Fruit fly (Drosophila melanogaster): ENCODE data around the gene mRpL39.

mRpL39 gene

DNA sequence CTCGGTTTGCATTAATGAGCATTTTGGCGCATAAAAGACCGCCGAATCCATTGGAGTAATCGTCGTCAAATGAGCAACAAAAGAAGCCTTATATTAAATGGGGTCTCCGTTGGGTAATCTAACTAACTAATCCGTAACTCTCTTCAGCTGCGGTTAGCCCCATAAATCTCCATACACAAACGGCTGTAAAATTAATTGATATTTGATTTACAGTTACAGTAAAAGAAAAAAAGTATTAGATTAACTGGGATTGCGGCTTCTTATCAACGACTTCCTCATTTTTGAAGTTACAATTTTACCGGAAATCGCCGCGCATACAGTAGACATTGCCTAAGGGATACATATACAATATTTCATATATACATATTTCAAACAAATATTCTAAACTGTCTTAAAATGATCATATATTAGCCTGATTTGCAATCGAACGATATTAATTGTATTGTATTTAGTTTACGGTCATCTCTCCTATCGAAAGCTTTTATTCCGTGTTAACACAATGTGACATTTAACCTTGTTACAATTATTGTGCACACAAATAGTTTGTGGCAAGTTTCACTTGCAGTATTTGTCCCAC is 13.0 kb downstream of the mRpL39 start:
- no peak for TF ChIP-seq CG17801 (GFP tag; optimal IDR thresholded peaks at IDR 0.05; ENCODE audit: partially characterized antibody)

DNA sequence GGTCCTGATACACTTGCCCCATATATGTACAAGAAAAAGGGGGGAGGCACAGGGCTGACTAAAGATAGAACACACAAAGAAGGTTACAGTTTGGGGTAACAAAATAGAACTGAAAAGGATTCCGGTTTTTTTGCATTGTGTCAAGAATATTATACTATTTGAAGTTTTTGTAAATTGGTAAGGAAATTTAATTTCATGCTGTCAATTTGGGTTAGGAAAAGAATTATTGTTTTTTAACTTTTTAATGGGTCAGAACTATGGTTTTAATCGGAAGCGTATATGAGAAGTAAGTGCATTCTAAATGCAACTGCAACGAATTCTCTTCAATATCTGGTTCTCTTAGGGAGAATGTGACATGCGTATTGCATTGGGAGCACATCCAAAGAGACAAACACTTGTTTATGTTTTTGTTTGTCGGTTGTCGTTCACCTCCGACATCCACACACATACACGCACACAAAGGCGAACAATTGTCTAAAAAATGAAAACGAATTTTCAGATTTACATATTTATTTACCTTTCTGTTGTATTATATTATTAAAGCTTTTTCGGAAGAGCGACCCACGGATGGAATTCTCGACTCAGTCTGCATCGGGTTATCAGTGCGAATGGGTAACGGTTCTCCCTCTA is 14.8 kb downstream of the mRpL39 start, which contains the start of gene mnd:
Gene mnd (plus strand): TSS at position 580 of the 630 bp plus-strand sequence.
- no peak for TF ChIP-seq CG17801 (GFP tag; optimal IDR thresholded peaks at IDR 0.05; ENCODE audit: partially characterized antibody)

DNA sequence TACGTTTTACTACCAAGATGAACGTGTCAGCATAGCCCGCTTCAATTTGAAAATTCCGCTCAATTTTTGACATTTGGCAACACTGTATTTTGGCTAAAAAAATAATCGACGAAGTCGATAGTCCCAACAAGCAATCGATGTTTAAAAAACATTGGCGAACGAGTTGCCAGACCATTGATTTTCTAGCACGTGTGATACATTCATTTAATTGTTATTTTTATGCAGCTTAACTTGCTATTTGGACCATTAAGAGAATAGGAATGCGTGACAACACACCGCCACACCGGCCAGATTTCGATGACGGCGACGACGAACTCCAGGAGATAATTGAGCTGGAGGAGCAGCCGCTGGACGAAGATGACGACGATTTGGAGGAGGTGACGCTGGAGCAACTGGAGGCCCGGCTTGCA is 16.8 kb downstream of the mRpL39 start, which contains the start of gene CG5114:
Gene CG5114 (plus strand): TSS at position 161 of the 410 bp plus-strand sequence.
- TF ChIP-seq CG17801 (GFP tag; optimal IDR thresholded peaks at IDR 0.05; ENCODE audit: partially characterized antibody), result peak; percentile 29

DNA sequence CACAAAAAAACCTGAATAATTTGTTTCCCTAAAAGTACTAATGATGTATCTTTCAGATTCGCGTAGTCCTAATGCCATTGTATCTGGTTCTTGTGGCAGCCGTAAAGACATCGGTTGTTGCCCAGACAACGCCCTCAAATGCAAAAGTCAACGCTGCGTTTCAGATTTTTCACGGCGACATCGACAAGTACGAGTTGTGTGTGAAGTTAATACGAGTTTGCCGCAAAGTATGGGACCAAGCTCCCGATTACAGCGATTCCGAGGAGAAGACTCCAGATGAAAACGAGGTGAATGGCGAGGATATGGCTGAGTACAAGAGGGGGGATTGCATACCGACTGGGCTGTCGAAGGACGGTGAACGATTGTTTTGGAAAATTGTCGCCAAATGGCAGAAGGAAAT is 19.4 kb downstream of the mRpL39 start:
- no peak for TF ChIP-seq CG17801 (GFP tag; optimal IDR thresholded peaks at IDR 0.05; ENCODE audit: partially characterized antibody)

DNA sequence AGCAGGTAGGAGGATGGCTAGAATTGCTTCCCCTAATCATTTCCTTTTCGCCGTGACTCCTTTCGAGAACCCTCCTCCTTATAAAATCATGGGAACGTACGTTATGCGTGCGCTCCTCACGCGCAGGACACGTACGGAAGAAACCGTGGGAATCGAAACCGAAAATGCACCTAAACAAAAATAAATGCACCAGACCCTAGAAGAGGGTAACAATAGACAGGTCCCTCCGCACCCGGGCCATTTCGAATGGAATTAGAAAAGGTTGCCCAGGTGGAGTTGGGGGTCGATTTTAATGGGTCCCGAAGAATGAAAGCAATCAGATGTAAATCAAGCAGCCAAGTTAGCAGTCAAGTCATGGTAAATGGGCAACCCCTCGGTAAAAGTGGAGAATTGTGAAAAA is 20.1 kb downstream of the mRpL39 start, which contains the start of gene CG3349:
Gene CG3349 (plus strand): TSS at position 289 of the 400 bp plus-strand sequence.
- TF ChIP-seq CG17801 (GFP tag; optimal IDR thresholded peaks at IDR 0.05; ENCODE audit: partially characterized antibody), result no peak

DNA sequence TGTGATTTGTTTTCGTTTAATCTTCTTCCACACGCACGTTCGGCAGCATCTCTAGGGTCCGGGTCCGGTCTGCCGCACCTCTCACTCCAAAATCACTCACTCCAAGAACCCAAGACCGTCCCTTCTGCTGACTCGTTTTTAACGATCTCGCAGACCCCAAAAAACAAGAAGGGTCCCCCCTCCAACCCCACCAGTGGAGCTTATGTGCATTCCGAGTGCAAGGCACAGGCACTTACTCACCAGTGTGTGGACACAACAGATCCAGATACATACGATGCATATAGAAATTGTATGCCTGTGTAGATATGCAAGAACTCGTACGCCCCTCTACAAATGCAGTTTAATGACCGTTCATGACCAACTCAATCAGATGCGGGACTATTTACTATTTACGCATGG is 21.0 kb downstream of the mRpL39 start:
- no peak for TF ChIP-seq CG17801 (GFP tag; optimal IDR thresholded peaks at IDR 0.05; ENCODE audit: partially characterized antibody)

DNA sequence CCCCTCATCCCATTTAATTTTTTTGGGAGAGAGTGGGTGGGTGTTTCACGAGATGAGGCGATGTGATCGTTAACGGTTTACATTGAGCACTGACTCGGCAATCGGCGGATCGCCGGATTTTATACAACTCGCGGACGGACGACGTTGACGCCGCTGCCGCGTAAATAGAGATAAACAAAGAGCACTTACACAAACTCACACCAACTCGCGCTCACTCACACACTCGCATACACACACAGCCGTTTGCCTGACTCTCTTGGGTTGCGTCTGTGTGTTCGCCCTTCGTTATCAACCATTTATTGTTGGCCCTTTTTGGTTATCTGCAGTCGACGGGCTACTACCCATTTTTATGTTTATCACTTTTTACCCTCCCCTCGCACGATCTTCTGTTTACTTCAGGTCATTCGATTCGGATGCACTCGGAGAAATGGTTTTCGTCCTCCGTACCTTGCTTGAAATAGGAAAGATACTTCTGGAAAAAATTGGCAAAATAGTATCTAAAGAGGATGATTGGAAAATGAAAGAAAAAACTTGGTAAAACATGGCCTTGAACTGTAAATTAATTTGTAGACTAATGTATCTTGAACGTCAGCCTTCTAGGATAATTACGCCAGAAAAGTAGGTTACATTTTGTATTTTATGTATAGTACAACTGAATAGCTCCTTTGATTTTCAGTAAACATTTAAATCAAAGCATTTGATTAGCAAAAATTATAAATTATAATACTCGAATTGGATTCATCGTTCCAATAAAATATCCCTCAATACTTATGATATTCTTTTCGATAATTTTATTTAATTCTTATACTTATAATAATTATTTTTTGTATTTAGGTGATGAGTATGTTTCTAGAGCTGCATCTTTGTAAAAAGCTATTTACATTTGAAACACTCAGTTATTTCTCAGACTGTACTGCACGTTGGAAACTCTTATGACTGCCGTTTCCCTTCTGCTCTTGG is 21.6 kb downstream of the mRpL39 start:
- no peak for TF ChIP-seq CG17801 (GFP tag; optimal IDR thresholded peaks at IDR 0.05; ENCODE audit: partially characterized antibody)

DNA sequence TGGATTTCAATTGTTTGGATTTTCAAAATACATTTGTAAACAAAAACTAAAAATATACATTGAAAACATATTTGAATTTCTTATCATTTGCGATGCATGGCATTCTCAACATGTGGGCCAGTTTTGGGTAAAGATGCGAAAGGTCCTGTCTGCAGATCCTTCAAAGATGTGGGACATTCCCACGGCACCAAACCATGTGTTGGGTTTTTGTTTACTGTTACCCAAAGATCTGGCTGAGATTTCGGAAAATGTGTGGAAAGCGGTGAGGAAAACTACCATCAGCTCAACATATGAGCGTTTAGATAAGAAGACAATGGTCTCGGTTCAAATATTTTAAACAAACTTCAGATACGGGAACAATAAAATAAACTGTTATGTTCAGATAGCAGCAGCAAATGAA is 23.4 kb downstream of the mRpL39 start:
- TF ChIP-seq CG17801 (GFP tag; optimal IDR thresholded peaks at IDR 0.05; ENCODE audit: partially characterized antibody), result no peak

DNA sequence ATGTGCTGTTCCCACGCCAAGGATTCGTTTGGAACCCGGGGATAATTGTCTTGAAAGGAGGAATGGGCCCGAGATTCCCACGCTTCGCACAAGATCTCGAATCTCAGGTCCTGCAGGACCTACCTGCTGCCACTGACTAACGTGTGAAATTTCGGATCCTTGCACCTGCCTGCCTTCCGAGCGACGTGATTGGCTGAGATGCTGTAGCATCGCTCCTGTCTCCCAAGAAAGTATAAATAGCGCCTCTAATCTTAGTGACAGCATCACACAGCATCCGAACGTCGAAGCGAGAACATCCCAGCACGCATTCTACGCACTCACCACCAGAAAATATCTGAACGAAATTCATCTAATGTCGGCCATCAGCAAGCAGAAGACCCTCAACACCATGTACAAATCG is 24.5 kb downstream of the mRpL39 start:
- no peak for TF ChIP-seq CG17801 (GFP tag; optimal IDR thresholded peaks at IDR 0.05; ENCODE audit: partially characterized antibody)

DNA sequence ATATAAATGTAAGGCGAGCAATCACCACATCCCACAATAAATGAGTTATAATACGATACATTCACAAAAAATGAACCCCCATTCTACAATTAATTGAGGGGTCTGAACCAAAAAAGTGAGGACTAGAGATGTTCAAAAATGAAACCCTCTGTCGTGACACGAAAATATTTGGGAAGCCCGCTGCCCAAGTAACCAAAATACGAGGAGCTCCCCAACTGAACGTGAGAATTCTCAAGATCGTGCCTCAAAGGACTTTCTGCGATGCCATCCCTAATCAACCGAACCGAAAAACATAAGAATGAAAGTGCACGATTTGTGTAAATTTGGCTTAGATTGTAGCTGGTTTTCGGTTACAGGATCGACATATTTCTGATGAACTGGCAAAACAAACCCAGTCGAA is 25.0 kb downstream of the mRpL39 start, which contains the start of gene Ocho:
Gene Ocho (plus strand): TSS at position 336 of the 400 bp plus-strand sequence.
- no peak for TF ChIP-seq CG17801 (GFP tag; optimal IDR thresholded peaks at IDR 0.05; ENCODE audit: partially characterized antibody)

DNA sequence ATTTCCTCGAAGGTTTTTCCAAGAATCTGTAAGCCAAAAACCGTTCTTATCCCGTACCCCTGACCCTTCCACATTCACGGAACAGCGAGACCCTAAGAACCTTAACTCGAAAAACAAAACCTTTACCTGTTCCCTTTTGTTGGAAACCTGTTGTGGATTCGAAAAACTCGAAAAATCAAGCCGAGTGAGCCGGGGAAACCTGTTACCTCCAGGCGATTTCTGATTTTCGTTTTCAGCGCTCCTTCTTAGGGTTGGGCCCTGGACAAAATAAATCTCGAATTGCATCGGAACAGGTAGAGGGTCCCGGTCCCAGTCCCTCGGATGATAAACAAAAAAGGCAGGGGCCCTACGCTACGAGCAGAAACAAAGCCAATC is 26.2 kb downstream of the mRpL39 start:
- TF ChIP-seq CG17801 (GFP tag; optimal IDR thresholded peaks at IDR 0.05; ENCODE audit: partially characterized antibody), result no peak

DNA sequence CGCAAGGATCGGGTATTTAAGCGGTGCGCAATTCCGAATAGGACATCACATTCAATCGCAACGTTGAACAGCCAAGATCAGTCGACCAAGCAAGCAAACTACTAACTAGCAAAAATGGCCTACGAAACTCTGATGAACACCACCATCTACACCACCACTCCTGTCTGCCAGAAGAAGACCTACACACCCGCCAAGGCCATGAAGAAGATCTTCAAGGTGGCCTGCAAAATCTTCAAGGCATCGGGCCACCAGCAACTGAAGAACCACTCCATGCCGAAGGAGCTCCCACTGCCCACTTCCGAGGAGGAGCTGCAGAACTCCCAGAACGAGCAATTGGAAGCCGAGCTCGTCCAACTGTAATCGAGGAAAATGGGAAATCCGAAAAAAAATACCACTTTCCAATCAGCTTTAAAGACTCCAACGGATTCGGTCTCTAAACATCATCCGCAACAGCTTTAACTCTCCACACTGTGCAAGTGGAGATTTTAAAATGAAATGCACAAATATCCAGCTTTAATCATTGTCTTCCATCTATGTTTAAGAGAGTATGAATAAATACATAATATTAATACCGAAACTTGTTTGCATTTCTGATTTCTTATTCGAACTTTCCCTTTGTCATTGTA is 26.7 kb downstream of the mRpL39 start, which contains the start of gene Brd:
Gene Brd (plus strand): TSS at position 43 of the 626 bp plus-strand sequence.
- no peak for TF ChIP-seq CG17801 (GFP tag; optimal IDR thresholded peaks at IDR 0.05; ENCODE audit: partially characterized antibody)

DNA sequence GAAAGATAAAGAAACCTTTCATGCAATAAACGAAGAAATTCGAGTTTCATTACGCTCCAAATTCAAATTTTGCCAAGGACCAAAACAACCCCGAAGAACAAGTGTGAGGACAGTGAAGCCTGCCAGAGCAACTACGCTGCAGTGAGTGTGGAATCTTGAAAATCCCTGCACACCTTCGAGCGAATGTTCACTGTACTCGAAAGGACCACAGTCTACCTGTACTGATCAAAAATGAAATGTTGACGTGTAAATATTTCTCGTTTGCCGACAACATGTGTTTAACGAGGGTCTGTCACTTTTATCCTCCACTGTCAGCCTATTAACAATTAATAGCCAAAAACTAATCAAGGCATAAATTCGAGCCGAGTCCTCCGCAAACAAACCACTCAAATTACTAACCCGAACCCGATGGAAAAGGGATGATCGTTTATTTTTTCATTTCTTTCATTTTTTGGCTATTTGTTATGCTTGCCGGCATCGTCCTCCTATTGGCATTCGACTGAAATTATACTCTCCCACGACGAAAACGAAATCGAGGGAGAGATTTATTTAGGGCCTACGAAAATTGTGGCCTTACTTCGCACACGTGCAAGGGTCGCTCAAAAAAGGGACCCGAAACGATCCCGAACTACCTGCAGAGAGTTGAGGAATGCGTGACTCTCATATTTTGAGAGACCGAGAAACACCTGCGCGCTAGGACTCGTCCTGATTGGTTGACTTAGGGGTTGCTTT is 27.4 kb downstream of the mRpL39 start:
- no peak for TF ChIP-seq CG17801 (GFP tag; optimal IDR thresholded peaks at IDR 0.05; ENCODE audit: partially characterized antibody)

DNA sequence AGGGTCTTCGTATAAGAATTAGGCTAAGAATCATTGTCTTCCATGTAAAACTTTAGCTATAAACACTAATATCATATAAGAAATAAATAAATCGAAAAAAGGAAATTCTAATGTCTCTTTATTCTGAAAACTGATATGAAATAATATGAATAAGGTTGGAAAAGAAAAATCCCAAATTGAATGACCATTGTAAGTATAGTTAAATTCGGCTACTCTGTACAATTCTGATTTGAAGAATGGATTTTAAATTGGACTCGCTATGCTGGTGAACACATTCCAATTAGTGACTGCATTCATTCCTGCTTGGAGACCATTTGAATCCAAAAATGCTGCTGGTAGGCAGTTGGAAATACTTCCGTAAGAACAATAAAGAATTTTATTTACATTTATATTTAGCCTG is 29.3 kb downstream of the mRpL39 start:
- no peak for TF ChIP-seq CG17801 (GFP tag; optimal IDR thresholded peaks at IDR 0.05; ENCODE audit: partially characterized antibody)
